Fruit fly (Drosophila melanogaster): ENCODE measurements around the gene CG33643.

The CG33643 gene

DNA sequence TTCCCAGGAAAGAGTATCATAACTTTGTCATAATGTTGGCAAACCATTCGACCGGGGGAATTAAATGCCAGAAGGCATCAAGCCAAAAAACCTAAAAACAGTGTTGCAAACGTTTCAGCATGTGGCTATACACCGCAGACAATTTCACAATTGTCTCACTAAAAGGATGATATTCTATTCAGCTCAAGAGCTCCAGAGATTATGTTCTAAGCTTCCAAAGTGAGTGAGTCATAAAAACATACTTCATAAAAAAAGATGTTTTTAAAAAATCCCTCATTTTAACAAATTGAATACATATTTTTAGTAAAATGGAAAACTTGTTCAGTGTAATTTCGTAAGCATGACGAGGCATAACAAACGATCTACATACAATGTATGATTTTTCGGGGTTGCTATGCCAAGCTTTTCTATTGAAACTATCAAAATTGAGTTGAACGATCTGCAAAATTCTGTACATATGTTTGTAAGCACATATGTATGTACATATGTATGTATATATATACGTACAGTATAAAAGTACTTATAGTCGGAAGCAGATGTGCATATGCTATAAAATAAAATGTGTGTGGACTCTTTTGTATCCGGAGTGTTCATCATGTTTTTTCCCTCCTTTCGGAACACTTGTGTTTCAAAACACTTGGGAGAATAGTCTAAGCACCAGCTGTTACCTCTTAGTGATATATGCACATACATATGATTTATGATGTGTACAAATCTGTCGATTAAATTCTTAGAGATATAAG, 15.8 kb upstream of the CG33643 start:
- no peak for TF ChIP-seq CG9948 (tag; optimal IDR thresholded peaks at IDR 0.05)
- TF ChIP-seq Pif1A (GFP tag; optimal IDR thresholded peaks at IDR 0.05) = peak; percentile 72
- no peak for TF ChIP-seq Snoo (tag; optimal IDR thresholded peaks at IDR 0.05)
- TF ChIP-seq fd96Ca (GFP tag; IDR thresholded peaks at IDR 0.05) = no peak
- TF ChIP-seq CG32121 (GFP tag; IDR thresholded peaks at IDR 0.05) = peak; percentile 21; the same call in 1 of the 2 replicates
- peak; percentile 56 for TF ChIP-seq Ets98B (GFP tag; IDR thresholded peaks at IDR 0.05)
- TF ChIP-seq D1 (tag; optimal IDR thresholded peaks at IDR 0.05) = no peak
- TF ChIP-seq EcR (GFP tag; optimal IDR thresholded peaks at IDR 0.05) = no peak
- TF ChIP-seq gl (tag; optimal IDR thresholded peaks at IDR 0.05) = no peak
- no peak for TF ChIP-seq Pif1B (GFP tag; optimal IDR thresholded peaks at IDR 0.05)
- no peak for TF ChIP-seq CG15710 (tag; optimal IDR thresholded peaks at IDR 0.05)
- peak; percentile 0 for TF ChIP-seq CG14655 (GFP tag; optimal IDR thresholded peaks at IDR 0.05)
- TF ChIP-seq CG8301 (tag; optimal IDR thresholded peaks at IDR 0.05) = peak; percentile 7
- TF ChIP-seq CG8159 (tag; optimal IDR thresholded peaks at IDR 0.05) = peak; percentile 34
- TF ChIP-seq CG13204 (GFP tag; optimal IDR thresholded peaks at IDR 0.05) = no peak
- TF ChIP-seq CG34367 (tag; optimal IDR thresholded peaks at IDR 0.05) = no peak
- TF ChIP-seq CG17806 (tag; optimal IDR thresholded peaks at IDR 0.05) = peak; percentile 54
- TF ChIP-seq CG4496 (GFP tag; IDR thresholded peaks at IDR 0.05) = peak; percentile 42; the same call in 2 of the 3 replicates
- TF ChIP-seq CG10348 (GFP tag; IDR thresholded peaks at IDR 0.05) = no peak
- TF ChIP-seq CG12605 (GFP tag; IDR thresholded peaks at IDR 0.05) = no peak
- no peak; the same call in 1 of the 2 replicates for TF ChIP-seq rn (GFP tag; IDR thresholded peaks at IDR 0.05)

DNA sequence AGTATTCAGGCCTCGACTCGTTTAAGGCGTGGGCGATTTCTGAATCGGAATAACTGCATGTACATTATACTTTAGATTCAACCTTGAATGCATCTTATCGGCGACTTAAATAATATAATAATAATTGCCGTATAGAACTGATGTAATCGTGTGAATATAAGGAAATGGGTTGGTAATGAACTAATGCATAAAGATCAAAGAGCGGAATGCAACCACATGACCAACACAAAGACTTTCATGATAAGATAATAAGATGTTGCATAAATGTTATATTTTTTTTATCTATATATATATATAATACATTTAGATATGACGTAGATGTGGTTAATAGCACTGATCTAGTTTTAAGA, 15.2 kb upstream of the CG33643 start:
- TF ChIP-seq gl (tag; optimal IDR thresholded peaks at IDR 0.05) = no peak
- TF ChIP-seq fd96Ca (GFP tag; IDR thresholded peaks at IDR 0.05) = no peak
- no peak for TF ChIP-seq CG32121 (GFP tag; IDR thresholded peaks at IDR 0.05)
- no peak for TF ChIP-seq CG14655 (GFP tag; optimal IDR thresholded peaks at IDR 0.05)
- no peak for TF ChIP-seq Ets98B (GFP tag; IDR thresholded peaks at IDR 0.05)
- no peak for TF ChIP-seq CG34367 (tag; optimal IDR thresholded peaks at IDR 0.05)
- TF ChIP-seq CG10348 (GFP tag; IDR thresholded peaks at IDR 0.05) = no peak
- TF ChIP-seq CG13204 (GFP tag; optimal IDR thresholded peaks at IDR 0.05) = no peak
- no peak for TF ChIP-seq Pif1B (GFP tag; optimal IDR thresholded peaks at IDR 0.05)
- no peak for TF ChIP-seq CG9948 (tag; optimal IDR thresholded peaks at IDR 0.05)
- no peak for TF ChIP-seq Snoo (tag; optimal IDR thresholded peaks at IDR 0.05)
- TF ChIP-seq CG8159 (tag; optimal IDR thresholded peaks at IDR 0.05) = no peak
- no peak for TF ChIP-seq Pif1A (GFP tag; optimal IDR thresholded peaks at IDR 0.05)

DNA sequence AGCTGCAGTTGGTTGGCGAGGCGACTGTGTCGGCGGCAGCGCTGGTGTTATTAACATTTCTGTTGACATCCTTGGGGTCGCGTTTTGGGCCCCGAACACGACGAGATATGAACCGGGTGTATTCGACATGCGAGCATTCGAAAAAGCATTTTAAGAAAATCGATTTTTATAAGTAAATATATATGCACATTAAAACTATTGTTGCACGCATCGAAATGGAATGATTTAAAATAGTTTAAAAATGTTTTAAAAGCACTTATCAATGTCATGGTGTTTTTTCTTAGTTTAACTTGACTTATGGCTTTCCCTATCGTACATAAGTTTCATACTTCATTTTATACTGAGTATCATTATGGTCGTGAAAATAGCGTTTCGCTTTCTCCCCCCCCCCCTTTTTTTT, 9.1 kb upstream of the CG33643 start:
- TF ChIP-seq EcR (GFP tag; optimal IDR thresholded peaks at IDR 0.05) (no peak), rn (GFP tag; IDR thresholded peaks at IDR 0.05) (no peak), Pif1A (GFP tag; optimal IDR thresholded peaks at IDR 0.05) (no peak), CG4496 (GFP tag; IDR thresholded peaks at IDR 0.05) (no peak)

DNA sequence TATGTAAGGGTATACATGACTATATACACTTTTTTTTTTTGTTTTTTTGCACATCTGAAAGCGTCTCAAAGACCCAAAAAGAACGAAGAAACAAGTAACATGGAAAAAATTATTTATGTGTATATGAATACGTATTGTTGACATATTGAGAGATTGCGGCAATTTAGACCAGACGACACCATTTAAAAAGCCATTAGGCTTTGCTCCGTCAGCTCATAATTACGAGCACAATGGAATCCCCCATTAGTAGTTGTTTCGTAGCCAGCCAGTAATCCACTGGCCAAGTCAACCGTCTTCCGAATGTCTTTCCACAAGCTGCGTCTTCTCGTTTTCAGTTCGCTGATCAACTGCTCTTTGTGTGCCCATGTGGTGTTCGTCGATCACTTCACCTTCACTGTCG, 3.3 kb upstream of the CG33643 start, which contains the start of gene CG33640:
TSS of gene CG33640 (plus strand) at position 301 of the 400 bp plus-strand sequence.
- TF ChIP-seq CG12605 (GFP tag; IDR thresholded peaks at IDR 0.05) = no peak
- TF ChIP-seq CG9948 (tag; optimal IDR thresholded peaks at IDR 0.05) = no peak
- no peak for TF ChIP-seq CG13204 (GFP tag; optimal IDR thresholded peaks at IDR 0.05)
- no peak for TF ChIP-seq gl (tag; optimal IDR thresholded peaks at IDR 0.05)
- no peak for TF ChIP-seq Ets98B (GFP tag; IDR thresholded peaks at IDR 0.05)
- no peak for TF ChIP-seq CG32121 (GFP tag; IDR thresholded peaks at IDR 0.05)
- TF ChIP-seq Snoo (tag; optimal IDR thresholded peaks at IDR 0.05) = no peak
- TF ChIP-seq CG10348 (GFP tag; IDR thresholded peaks at IDR 0.05) = no peak
- no peak for TF ChIP-seq CG34367 (tag; optimal IDR thresholded peaks at IDR 0.05)
- no peak for TF ChIP-seq fd96Ca (GFP tag; IDR thresholded peaks at IDR 0.05)
- TF ChIP-seq rn (GFP tag; IDR thresholded peaks at IDR 0.05) = no peak
- TF ChIP-seq CG4496 (GFP tag; IDR thresholded peaks at IDR 0.05) = no peak
- no peak for TF ChIP-seq CG8301 (tag; optimal IDR thresholded peaks at IDR 0.05)
- TF ChIP-seq D1 (tag; optimal IDR thresholded peaks at IDR 0.05) = no peak
- TF ChIP-seq CG8159 (tag; optimal IDR thresholded peaks at IDR 0.05) = no peak
- no peak for TF ChIP-seq CG15710 (tag; optimal IDR thresholded peaks at IDR 0.05)
- no peak for TF ChIP-seq Pif1B (GFP tag; optimal IDR thresholded peaks at IDR 0.05)
- TF ChIP-seq EcR (GFP tag; optimal IDR thresholded peaks at IDR 0.05) = no peak
- TF ChIP-seq CG14655 (GFP tag; optimal IDR thresholded peaks at IDR 0.05) = no peak

DNA sequence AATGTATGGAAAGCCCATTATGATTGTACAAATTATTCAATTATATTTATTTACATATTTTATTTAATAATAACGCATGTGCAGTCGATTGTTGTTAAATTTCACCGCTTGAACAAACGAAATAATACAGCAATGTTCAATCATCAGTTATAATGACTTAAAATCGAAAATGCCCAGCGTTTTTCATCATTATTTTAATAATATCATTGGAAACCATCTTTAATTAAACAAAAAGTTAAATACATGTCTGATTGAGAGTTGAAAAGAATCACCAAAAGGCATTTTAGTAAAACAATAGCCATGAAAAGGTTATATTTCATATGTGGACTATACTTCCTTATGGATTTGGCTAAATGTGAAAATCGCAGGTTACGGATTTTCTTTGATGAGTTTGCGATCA, 2.1 kb upstream of the CG33643 start, which contains the start of gene CG33641:
TSS of gene CG33641 (plus strand) at position 301 of the 400 bp plus-strand sequence.
- TF ChIP-seq CG8301 (tag; optimal IDR thresholded peaks at IDR 0.05) (no peak), fd96Ca (GFP tag; IDR thresholded peaks at IDR 0.05) (no peak), gl (tag; optimal IDR thresholded peaks at IDR 0.05) (no peak), D1 (tag; optimal IDR thresholded peaks at IDR 0.05) (no peak), Pif1A (GFP tag; optimal IDR thresholded peaks at IDR 0.05) (no peak), CG13204 (GFP tag; optimal IDR thresholded peaks at IDR 0.05) (no peak), CG32121 (GFP tag; IDR thresholded peaks at IDR 0.05) (no peak), Pif1B (GFP tag; optimal IDR thresholded peaks at IDR 0.05) (no peak), Ets98B (GFP tag; IDR thresholded peaks at IDR 0.05) (no peak), CG14655 (GFP tag; optimal IDR thresholded peaks at IDR 0.05) (no peak)

DNA sequence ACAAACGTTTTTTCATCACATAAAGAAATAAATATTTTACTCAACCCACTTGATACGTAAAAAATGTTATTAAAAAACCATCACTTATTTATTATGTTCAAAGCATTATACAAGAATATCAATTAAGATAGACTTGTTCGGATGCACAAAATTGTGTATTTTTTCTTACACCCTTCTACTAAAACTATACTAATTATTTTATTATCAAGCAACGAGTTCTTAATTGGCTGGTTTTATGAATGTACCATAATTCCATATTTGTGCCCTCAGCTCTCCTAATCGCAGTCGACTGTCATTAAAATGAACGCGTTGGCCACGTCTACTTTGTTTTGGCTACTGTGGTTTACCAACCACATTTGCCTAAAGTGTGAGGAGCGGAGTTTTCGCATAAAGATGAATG, 1.2 kb upstream of the CG33643 start, which contains the start of gene CG33642:
TSS of gene CG33642 (plus strand) at position 301 of the 400 bp plus-strand sequence.
- TF ChIP-seq CG10348 (GFP tag; IDR thresholded peaks at IDR 0.05) (no peak), EcR (GFP tag; optimal IDR thresholded peaks at IDR 0.05) (no peak), CG12605 (GFP tag; IDR thresholded peaks at IDR 0.05) (no peak), gl (tag; optimal IDR thresholded peaks at IDR 0.05) (no peak), CG4496 (GFP tag; IDR thresholded peaks at IDR 0.05) (no peak), fd96Ca (GFP tag; IDR thresholded peaks at IDR 0.05) (no peak), D1 (tag; optimal IDR thresholded peaks at IDR 0.05) (no peak), CG32121 (GFP tag; IDR thresholded peaks at IDR 0.05) (no peak), CG34367 (tag; optimal IDR thresholded peaks at IDR 0.05) (no peak), Pif1B (GFP tag; optimal IDR thresholded peaks at IDR 0.05) (no peak), Pif1A (GFP tag; optimal IDR thresholded peaks at IDR 0.05) (no peak), CG9948 (tag; optimal IDR thresholded peaks at IDR 0.05) (no peak)

Data from whole organism, pupa.